Fruit fly (Drosophila melanogaster): ENCODE data around the gene CG4995.

CG4995 gene

DNA sequence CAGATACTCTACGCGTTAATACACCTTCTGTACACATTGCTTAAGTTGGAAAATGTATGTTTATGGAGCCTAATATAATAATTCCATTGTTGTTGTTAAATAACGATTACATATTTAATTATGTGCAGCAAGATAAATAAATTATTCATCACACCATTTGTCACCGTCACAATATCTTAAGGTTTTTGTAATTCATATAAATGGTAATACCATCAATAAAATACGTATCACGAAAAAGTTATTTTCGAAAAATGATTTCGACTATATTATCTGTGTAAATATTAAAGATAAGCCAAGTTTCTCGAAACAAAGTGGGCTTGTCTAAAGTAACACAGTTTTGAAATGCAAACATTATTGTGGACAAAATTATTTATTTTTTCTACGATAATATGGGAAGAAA is at the start of gene CG4995:
CG4995 (plus strand) TSS at position 301 of the 400 bp plus-strand sequence.
- no peak for TF ChIP-seq CG17801 (GFP tag; optimal IDR thresholded peaks at IDR 0.05; ENCODE audit: partially characterized antibody)

- TF ChIP-seq CG17801 (GFP tag; optimal IDR thresholded peaks at IDR 0.05; ENCODE audit: partially characterized antibody): peak; percentile 79
Observed at dm6 chr2L:10276436-10276835, 45.8 kb upstream of the CG4995 start.

dm6 chr2L:10276846-10277245 is 45.4 kb upstream of the CG4995 start:
- TF ChIP-seq CG17801 (GFP tag; optimal IDR thresholded peaks at IDR 0.05; ENCODE audit: partially characterized antibody): no peak

DNA sequence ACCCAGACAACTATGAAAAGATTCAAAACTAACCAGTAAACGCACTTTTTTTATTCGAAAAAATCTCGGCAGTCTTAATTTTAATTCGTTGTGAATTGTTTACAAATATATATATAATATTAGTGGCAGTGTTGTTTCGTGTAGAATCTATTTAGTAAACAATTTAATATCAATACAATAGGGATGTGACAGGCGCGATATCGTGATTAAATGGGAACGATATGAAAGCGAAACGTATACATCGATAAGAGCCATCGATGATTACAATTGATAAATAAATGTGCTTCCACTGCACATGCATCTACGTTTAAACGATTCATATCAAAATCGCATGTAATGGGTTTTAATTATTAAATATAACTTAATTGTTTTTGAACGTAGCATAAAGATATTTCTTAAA is 44.9 kb upstream of the CG4995 start:
- TF ChIP-seq CG17801 (GFP tag; optimal IDR thresholded peaks at IDR 0.05; ENCODE audit: partially characterized antibody): peak; percentile 37

DNA sequence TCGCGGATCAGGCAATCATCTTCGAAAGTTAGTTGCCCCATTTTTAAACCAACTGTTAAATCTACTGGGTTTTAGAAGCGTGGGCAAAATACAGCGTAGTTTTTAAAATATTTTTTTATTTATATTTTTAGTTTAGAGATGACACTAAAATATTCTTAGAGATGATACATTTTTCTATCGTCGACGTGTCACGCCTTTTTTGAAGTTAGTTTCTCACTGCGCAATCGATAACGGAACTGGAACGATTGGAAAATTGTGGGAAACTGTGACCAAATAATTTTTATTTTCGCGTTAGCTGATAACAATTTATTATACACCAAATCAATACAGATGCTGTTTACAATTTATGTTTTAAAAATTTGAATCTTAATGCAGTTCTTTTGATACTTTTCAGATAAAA is 43.6 kb upstream of the CG4995 start, which contains the start of gene Utx:
Utx (minus strand) TSS at position 154 of the 400 bp plus-strand sequence.
- TF ChIP-seq CG17801 (GFP tag; optimal IDR thresholded peaks at IDR 0.05; ENCODE audit: partially characterized antibody): peak; percentile 26

DNA sequence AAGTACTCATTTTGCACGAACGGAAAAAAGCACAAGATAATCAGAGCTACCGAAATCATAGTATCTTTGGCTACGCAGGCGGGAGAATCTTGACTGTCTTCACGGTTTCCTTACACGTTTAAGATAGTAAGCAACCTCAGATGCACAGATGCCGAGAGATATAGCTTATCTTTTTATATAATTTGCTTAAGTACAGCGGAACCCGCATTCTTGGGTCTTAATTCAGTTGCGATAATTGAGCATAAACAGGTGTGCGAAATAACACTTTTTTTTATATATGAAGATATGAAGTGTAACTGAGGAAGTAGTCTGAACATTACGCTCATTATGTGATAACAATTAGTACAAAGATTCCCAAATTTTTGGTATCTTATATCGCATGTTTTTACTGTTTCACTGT is 41.5 kb upstream of the CG4995 start, which contains the start of gene CG34043:
CG34043 (minus strand) TSS at position 101 of the 400 bp plus-strand sequence.
- TF ChIP-seq CG17801 (GFP tag; optimal IDR thresholded peaks at IDR 0.05; ENCODE audit: partially characterized antibody): no peak

DNA sequence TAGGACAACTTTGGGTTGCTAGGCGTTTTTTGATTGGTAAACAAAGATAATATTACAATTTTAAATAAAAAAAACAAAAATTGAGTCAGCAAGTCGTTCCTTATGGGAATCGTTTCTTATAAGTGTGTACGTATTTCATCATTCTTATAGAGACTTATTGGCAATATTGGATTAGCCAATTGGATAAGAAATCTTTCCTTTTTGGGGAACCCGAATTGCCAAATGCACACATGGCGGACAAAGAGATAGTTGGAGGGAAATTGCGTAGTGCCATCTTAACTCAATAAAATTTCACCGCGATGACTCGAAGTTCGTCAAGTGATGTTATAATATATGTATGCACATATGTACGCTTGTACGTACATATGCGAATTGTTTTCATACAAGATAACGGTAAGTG is 31.0 kb upstream of the CG4995 start:
- no peak for TF ChIP-seq CG17801 (GFP tag; optimal IDR thresholded peaks at IDR 0.05; ENCODE audit: partially characterized antibody)

DNA sequence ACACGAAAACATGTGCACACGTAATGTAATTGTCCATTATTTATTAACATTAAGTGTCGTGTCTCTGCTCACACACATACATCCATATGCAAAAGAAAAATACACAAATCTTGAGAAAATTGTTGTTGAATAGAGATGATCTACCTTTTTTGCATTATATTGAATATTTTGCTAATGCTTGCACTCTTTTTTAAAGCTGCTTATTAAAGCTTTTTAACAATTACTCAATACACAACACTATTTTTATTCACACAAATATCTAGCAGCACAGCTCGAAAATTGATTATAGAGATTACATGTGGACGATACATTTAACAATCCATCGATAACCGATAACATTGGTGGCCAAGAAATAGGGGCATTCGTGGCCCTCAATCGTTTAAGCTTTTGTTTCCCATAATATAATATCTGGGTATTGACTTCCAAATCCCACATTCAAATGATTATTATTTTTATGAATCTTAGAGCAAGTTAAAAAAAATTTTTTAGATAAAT is 30.2 kb upstream of the CG4995 start, which contains the start of gene Ufd4:
Ufd4 (minus strand) TSS at position 300 of the 495 bp plus-strand sequence.
- peak; percentile 65 for TF ChIP-seq CG17801 (GFP tag; optimal IDR thresholded peaks at IDR 0.05; ENCODE audit: partially characterized antibody)

- TF ChIP-seq CG17801 (GFP tag; optimal IDR thresholded peaks at IDR 0.05; ENCODE audit: partially characterized antibody): no peak
Observed at dm6 chr2L:10294798-10295669, 27.2 kb upstream of the CG4995 start, which contains the start of gene Hand. Hand (minus strand) TSS chr2L:10295385.

DNA sequence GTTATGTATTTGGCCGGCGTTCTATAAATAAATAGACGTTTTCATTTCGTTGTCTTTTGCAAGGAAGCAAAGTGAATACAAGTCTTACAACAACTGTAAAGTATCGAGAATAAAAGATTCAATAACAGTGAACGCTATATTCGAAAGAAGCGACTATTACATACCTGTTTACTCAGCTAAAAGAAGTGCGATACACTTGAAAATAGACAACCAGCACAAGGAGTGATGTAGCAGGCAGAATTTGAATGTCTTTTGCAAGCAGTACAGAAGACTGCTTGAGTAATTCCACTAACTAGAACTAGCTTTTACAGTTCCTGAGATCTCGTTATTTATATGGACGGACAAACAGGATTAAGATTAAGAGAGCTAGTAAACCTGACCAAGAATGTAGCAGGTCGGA is 24.0 kb upstream of the CG4995 start:
- no peak for TF ChIP-seq CG17801 (GFP tag; optimal IDR thresholded peaks at IDR 0.05; ENCODE audit: partially characterized antibody)

dm6 chr2L:10299077-10299809 is 23.0 kb upstream of the CG4995 start:
- TF ChIP-seq CG17801 (GFP tag; optimal IDR thresholded peaks at IDR 0.05; ENCODE audit: partially characterized antibody): no peak

- peak; percentile 66 for TF ChIP-seq CG17801 (GFP tag; optimal IDR thresholded peaks at IDR 0.05; ENCODE audit: partially characterized antibody)
Observed at dm6 chr2L:10299810-10300147, 22.5 kb upstream of the CG4995 start, which contains the start of gene CYLD. CYLD (minus strand) TSS chr2L:10299847.

- TF ChIP-seq CG17801 (GFP tag; optimal IDR thresholded peaks at IDR 0.05; ENCODE audit: partially characterized antibody): no peak
Observed at dm6 chr2L:10301918-10302317, 20.4 kb upstream of the CG4995 start, which contains the start of gene CG13138. CG13138 (minus strand) TSS chr2L:10302018.

DNA sequence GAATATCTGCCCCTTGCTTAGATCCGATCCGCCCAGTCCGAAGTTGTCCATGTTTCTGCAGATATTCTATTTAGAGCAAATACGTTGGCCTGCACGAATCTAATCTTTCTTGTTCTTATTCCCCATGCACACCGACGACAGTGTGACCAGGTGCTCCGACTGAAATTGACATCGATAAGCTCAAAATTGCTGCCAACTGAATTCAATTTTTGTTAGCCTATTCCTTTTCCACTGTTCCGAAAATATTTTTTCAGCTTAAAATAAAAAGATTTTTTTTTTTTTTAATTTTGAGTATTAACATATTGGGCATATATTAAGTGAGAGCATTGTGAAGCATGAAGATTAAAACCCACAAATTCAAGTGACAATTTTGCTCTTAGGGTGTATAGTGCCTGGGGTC is 18.5 kb upstream of the CG4995 start, which contains the start of gene nmd:
nmd (minus strand) TSS at position 162 of the 400 bp plus-strand sequence.
- no peak for TF ChIP-seq CG17801 (GFP tag; optimal IDR thresholded peaks at IDR 0.05; ENCODE audit: partially characterized antibody)

- TF ChIP-seq CG17801 (GFP tag; optimal IDR thresholded peaks at IDR 0.05; ENCODE audit: partially characterized antibody): no peak
Observed at dm6 chr2L:10305538-10306147, 16.6 kb upstream of the CG4995 start.

All from ovary, adult (tissue).